Fruit fly (Drosophila melanogaster) whole organism, embryonic: ENCODE measurements around the gene CG13829.

Source experiments
- Antp ChIP-seq: fragments of 200-800 bp; sonication (Bioruptor generic); optimal IDR thresholded peaks from 3 replicates; lab custom pipeline; 2016; ENCODE audit warnings: missing biosample characterization, missing genetic modification characterization
- Asciz ChIP-seq: fragments of 200-800 bp; sonication (Bioruptor generic); optimal IDR thresholded peaks from 2 replicates; lab custom pipeline; 2017; ENCODE audit warnings: missing biosample characterization, mild to moderate bottlenecking, missing genetic modification characterization, missing genetic modification reagents
- Atf-2 ChIP-seq: fragments of 200-800 bp; sonication (Bioruptor generic); optimal IDR thresholded peaks from 2 replicates; lab custom pipeline; 2016; ENCODE audit warnings: missing biosample characterization, missing genetic modification characterization
- CG10321 ChIP-seq: fragments of 200-800 bp; sonication (Bioruptor generic); IDR thresholded peaks from 2 replicates; pipeline ENCODE4 v1.3.6; 2022; ENCODE audit warnings: missing biosample characterization, missing genetic modification characterization
- CG11695 ChIP-seq: fragments of 200-800 bp; sonication (Bioruptor generic); IDR thresholded peaks from 3 replicates; pipeline ENCODE4 v1.3.6; 2022; ENCODE audit warnings: missing biosample characterization, missing genetic modification characterization
- CG13123 ChIP-seq: fragments of 200-800 bp; sonication (Bioruptor generic); optimal IDR thresholded peaks from 2 replicates; lab custom pipeline; 2016; ENCODE audit warnings: missing biosample characterization, missing genetic modification characterization
- CG13296 ChIP-seq: fragments of 200-800 bp; sonication (Bioruptor generic); optimal IDR thresholded peaks from 3 replicates; lab custom pipeline; 2018; ENCODE audit warnings: missing biosample characterization, mild to moderate bottlenecking, missing genetic modification characterization
- CG13775 ChIP-seq: fragments of 200-800 bp; sonication (Bioruptor generic); optimal IDR thresholded peaks from 3 replicates; lab custom pipeline; 2017; ENCODE audit warnings: missing biosample characterization, mild to moderate bottlenecking, missing genetic modification characterization
- CG15514 ChIP-seq: fragments of 200-800 bp; sonication (Bioruptor generic); optimal IDR thresholded peaks from 3 replicates; lab custom pipeline; 2017; ENCODE audit warnings: missing biosample characterization, missing genetic modification characterization, mild to moderate bottlenecking, moderate library complexity, missing genetic modification reagents
- CG1792 ChIP-seq: fragments of 200-800 bp; sonication (Bioruptor generic); optimal IDR thresholded peaks from 2 replicates; lab custom pipeline; 2016; ENCODE audit warnings: missing biosample characterization, missing genetic modification characterization
- CG18599 ChIP-seq: fragments of 200-800 bp; sonication (Bioruptor generic); optimal IDR thresholded peaks from 3 replicates; lab custom pipeline; 2017; ENCODE audit warnings: missing biosample characterization, missing genetic modification characterization, mild to moderate bottlenecking, moderate library complexity, missing genetic modification reagents
- CG18619 ChIP-seq: fragments of 200-800 bp; sonication (Bioruptor generic); optimal IDR thresholded peaks from 3 replicates; lab custom pipeline; 2017; ENCODE audit warnings: missing biosample characterization, mild to moderate bottlenecking, missing genetic modification characterization
- CG18764 ChIP-seq: fragments of 200-800 bp; sonication (Bioruptor generic); optimal IDR thresholded peaks from 3 replicates; lab custom pipeline; 2016; ENCODE audit warnings: missing biosample characterization, missing genetic modification characterization
- CG30431 ChIP-seq: fragments of 200-800 bp; sonication (Bioruptor generic); optimal IDR thresholded peaks from 2 replicates; lab custom pipeline; 2017; ENCODE audit warnings: missing biosample characterization, missing genetic modification characterization
- CG3163 ChIP-seq: fragments of 200-800 bp; sonication (Bioruptor generic); optimal IDR thresholded peaks from 3 replicates; lab custom pipeline; 2016; ENCODE audit warnings: missing biosample characterization, missing genetic modification characterization
- CG32532 ChIP-seq: fragments of 200-800 bp; sonication (Bioruptor generic); IDR thresholded peaks from 2 replicates; pipeline ENCODE4 v1.3.6; 2022; ENCODE audit warnings: missing biosample characterization, missing genetic modification characterization
- CG3407 ChIP-seq: fragments of 200-800 bp; sonication (Bioruptor generic); optimal IDR thresholded peaks from 2 replicates; lab custom pipeline; 2018; ENCODE audit warnings: missing biosample characterization, mild to moderate bottlenecking, missing genetic modification characterization
- CG4328 ChIP-seq: fragments of 200-800 bp; sonication (Bioruptor generic); optimal IDR thresholded peaks from 3 replicates; lab custom pipeline; 2017; ENCODE audit warnings: missing biosample characterization, missing genetic modification reagents, missing genetic modification characterization
- CG6791 ChIP-seq: fragments of 200-800 bp; sonication (Bioruptor generic); IDR thresholded peaks from 3 replicates; pipeline ENCODE4 v1.3.6; 2022; ENCODE audit warnings: missing biosample characterization, missing genetic modification characterization; ENCODE audit not compliant: partially characterized antibody
- CG7786 ChIP-seq: fragments of 200-800 bp; sonication (Bioruptor generic); optimal IDR thresholded peaks from 2 replicates; lab custom pipeline; 2016; ENCODE audit warnings: missing biosample characterization, missing genetic modification characterization
- CG8765 ChIP-seq: fragments of 200-800 bp; sonication (Bioruptor generic); IDR thresholded peaks from 2 replicates; pipeline ENCODE4 v1.3.6; 2022; ENCODE audit warnings: missing biosample characterization, missing genetic modification characterization
- CG8944 ChIP-seq: fragments of 200-800 bp; sonication (Bioruptor generic); optimal IDR thresholded peaks from 3 replicates; lab custom pipeline; 2016; ENCODE audit warnings: missing biosample characterization, missing genetic modification characterization
- CG9609 ChIP-seq: fragments of 200-800 bp; sonication (Bioruptor generic); optimal IDR thresholded peaks from 3 replicates; lab custom pipeline; 2016; ENCODE audit warnings: missing biosample characterization, missing genetic modification characterization
- CG9817 ChIP-seq: fragments of 200-800 bp; sonication (Bioruptor generic); optimal IDR thresholded peaks from 2 replicates; lab custom pipeline; 2018; ENCODE audit warnings: missing biosample characterization, mild to moderate bottlenecking, missing genetic modification characterization, moderate library complexity
- CoRest ChIP-seq: fragments of 200-800 bp; sonication (Bioruptor generic); optimal IDR thresholded peaks from 3 replicates; lab custom pipeline; 2018; ENCODE audit warnings: missing biosample characterization, mild to moderate bottlenecking, missing genetic modification characterization, moderate library complexity
- D19A ChIP-seq: fragments of 200-800 bp; optimal IDR thresholded peaks from 3 replicates; lab custom pipeline; 2019; ENCODE audit warnings: missing biosample characterization, mild to moderate bottlenecking, missing genetic modification characterization, moderate library complexity
- GATAe ChIP-seq: fragments of 200-800 bp; sonication (Bioruptor generic); conservative IDR thresholded peaks from 2 replicates; pipeline ENCODE4 v1.3.6; 2022; ENCODE audit warnings: missing biosample characterization, missing genetic modification characterization
- Hand ChIP-seq: fragments of 200-800 bp; sonication (Bioruptor generic); optimal IDR thresholded peaks from 2 replicates; lab custom pipeline; 2017; ENCODE audit warnings: mild to moderate bottlenecking, missing biosample characterization, missing genetic modification reagents, missing genetic modification characterization
- Hr3 ChIP-seq: fragments of 200-800 bp; sonication (Bioruptor generic); optimal IDR thresholded peaks from 3 replicates; lab custom pipeline; 2016; ENCODE audit warnings: missing biosample characterization, missing genetic modification characterization
- Rfx ChIP-seq: fragments of 200-800 bp; sonication (Bioruptor generic); IDR thresholded peaks from 2 replicates; pipeline ENCODE4 v1.3.6; 2022; ENCODE audit warnings: missing biosample characterization, missing genetic modification characterization
- Sox100B ChIP-seq: fragments of 200-800 bp; sonication (Bioruptor generic); optimal IDR thresholded peaks from 3 replicates; lab custom pipeline; 2018; ENCODE audit warnings: missing biosample characterization, mild to moderate bottlenecking, missing genetic modification characterization
- bbx ChIP-seq: fragments of 200-800 bp; sonication (Bioruptor generic); IDR thresholded peaks from 2 replicates; pipeline ENCODE4 v1.3.6; 2022; ENCODE audit warnings: missing biosample characterization, missing genetic modification characterization; ENCODE audit not compliant: partially characterized antibody
- crp ChIP-seq, 2 experiments: fragments of 200-800 bp; sonication (Bioruptor generic); optimal IDR thresholded peaks; 2 replicates in 1 of 2; 3 replicates in 1 of 2; lab custom pipeline; 2017; ENCODE audit warnings: missing biosample characterization in 2 of 2, missing genetic modification characterization in 2 of 2, mild to moderate bottlenecking in 1 of 2, moderate library complexity in 1 of 2
- dan ChIP-seq: fragments of 200-800 bp; sonication (Bioruptor generic); IDR thresholded peaks from 2 replicates; pipeline ENCODE4 v1.3.6; 2022; ENCODE audit warnings: missing biosample characterization, missing genetic modification characterization
- gt ChIP-seq: fragments of 200-800 bp; sonication (Bioruptor generic); IDR thresholded peaks from 2 replicates; pipeline ENCODE4 v1.3.6; 2022; ENCODE audit warnings: missing biosample characterization, missing genetic modification characterization
- kni ChIP-seq: fragments of 200-800 bp; sonication (Bioruptor generic); optimal IDR thresholded peaks from 3 replicates; lab custom pipeline; 2017; ENCODE audit warnings: mild to moderate bottlenecking, missing biosample characterization, missing genetic modification reagents, missing genetic modification characterization
- lola ChIP-seq, 3 experiments: fragments of >200 bp in 2 of 3; fragments of 200-800 bp in 1 of 3; sonication (Bioruptor generic) in 1 of 3; optimal IDR thresholded peaks; 2 replicates each; lab custom pipeline; 2017 to 2019; ENCODE audit warnings: missing biosample characterization in 3 of 3, missing genetic modification characterization in 3 of 3, mild to moderate bottlenecking in 1 of 3, moderate library complexity in 1 of 3
- nerfin-1 ChIP-seq: fragments of 200-800 bp; sonication (Bioruptor generic); optimal IDR thresholded peaks from 3 replicates; lab custom pipeline; 2019; ENCODE audit warnings: missing biosample characterization, mild to moderate bottlenecking, missing genetic modification characterization, moderate library complexity
- onecut ChIP-seq: fragments of 200-800 bp; sonication (Bioruptor generic); IDR thresholded peaks from 2 replicates; pipeline ENCODE4 v1.3.6; 2022; ENCODE audit warnings: missing biosample characterization, missing genetic modification characterization
- org-1 ChIP-seq: fragments of 200-800 bp; sonication (Bioruptor generic); optimal IDR thresholded peaks from 2 replicates; lab custom pipeline; 2017; ENCODE audit warnings: missing biosample characterization, missing genetic modification characterization
- pho ChIP-seq: fragments of 200-800 bp; sonication (Bioruptor generic); optimal IDR thresholded peaks from 2 replicates; lab custom pipeline; 2016; ENCODE audit warnings: missing biosample characterization, missing genetic modification characterization
- sima ChIP-seq: fragments of 200-800 bp; sonication (Bioruptor generic); optimal IDR thresholded peaks from 2 replicates; lab custom pipeline; 2016; ENCODE audit warnings: missing biosample characterization, missing genetic modification characterization
- so ChIP-seq: fragments of 200-800 bp; sonication (Bioruptor generic); IDR thresholded peaks from 3 replicates; pipeline ENCODE4 v1.3.6; 2022; ENCODE audit warnings: missing biosample characterization, missing genetic modification characterization
- tll ChIP-seq, 2 experiments: fragments of 200-800 bp in 1 of 2; fragments of >200 bp in 1 of 2; sonication (Bioruptor generic) in 1 of 2; optimal IDR thresholded peaks; 2 replicates each; lab custom pipeline; 2017 to 2019; ENCODE audit warnings: missing biosample characterization in 2 of 2, missing genetic modification characterization in 2 of 2, mild to moderate bottlenecking in 1 of 2, moderate library complexity in 1 of 2
- trh ChIP-seq: fragments of 200-800 bp; sonication (Bioruptor generic); optimal IDR thresholded peaks from 2 replicates; lab custom pipeline; 2016; ENCODE audit warnings: missing biosample characterization, missing genetic modification characterization
- unc-4 ChIP-seq: fragments of 200-800 bp; sonication (Bioruptor generic); IDR thresholded peaks from 2 replicates; pipeline ENCODE4 v1.3.6; 2022; ENCODE audit warnings: missing biosample characterization, missing genetic modification characterization; ENCODE audit not compliant: partially characterized antibody
- vfl ChIP-seq: fragments of 200-800 bp; sonication (Bioruptor generic); optimal IDR thresholded peaks from 2 replicates; lab custom pipeline; 2016; ENCODE audit warnings: missing biosample characterization, missing genetic modification characterization
- vnd ChIP-seq: fragments of 200-800 bp; sonication (Bioruptor generic); IDR thresholded peaks from 3 replicates; pipeline ENCODE4 v1.3.6; 2022; ENCODE audit warnings: missing biosample characterization, missing genetic modification characterization; ENCODE audit not compliant: partially characterized antibody
- wor ChIP-seq: fragments of 200-800 bp; sonication (Bioruptor generic); IDR thresholded peaks from 2 replicates; pipeline ENCODE4 v1.3.6; 2022; ENCODE audit warnings: missing biosample characterization, missing genetic modification characterization

Gene CG13829

DNA sequence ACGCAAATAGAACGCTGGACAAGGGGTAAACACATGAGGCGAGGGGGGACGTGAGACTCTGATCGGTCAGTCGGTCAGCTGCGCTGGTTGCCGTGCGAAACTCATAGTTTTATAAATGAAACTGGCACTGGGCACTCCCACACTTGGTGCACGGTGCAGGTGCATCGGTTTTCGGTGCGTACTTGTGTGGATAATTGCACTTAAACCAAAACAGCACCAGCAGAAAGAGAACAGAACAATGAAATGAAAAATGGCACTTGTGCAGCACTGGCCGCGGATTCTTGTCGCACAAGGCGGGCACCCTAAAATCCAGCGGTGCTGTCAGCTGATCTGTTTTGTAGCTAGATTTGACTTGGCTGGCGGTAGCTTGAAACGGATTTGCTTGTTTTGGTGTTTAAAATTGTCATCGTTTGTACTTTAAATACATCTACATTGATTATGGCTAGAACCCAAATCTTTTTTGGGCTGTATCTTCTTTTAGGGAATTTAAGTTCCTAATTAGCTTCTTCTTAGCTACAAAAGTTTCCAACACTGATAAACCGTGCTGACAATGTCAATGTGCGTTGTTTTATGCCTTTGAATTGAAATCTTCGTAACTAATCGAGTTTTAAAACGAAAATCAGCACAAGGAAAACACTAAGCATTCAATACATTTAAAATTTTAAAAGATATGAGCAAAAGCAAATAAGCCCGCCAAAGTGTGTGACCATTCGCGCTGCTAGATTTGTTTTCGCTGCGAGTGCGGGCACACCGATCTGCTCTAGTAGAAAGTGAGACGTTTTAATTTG, 43.3 kb downstream of the CG13829 start, which contains the start of the genes Rassf and CenB1A (continued):
- TF ChIP-seq CoRest (peak; percentile 61), CG18619 (GFP tag; lab: Kevin White, UChicago) (peak; percentile 48), CG30431 (no peak), CG8944 (peak; percentile 52), CG4328 (GFP tag; lab: Kevin White, UChicago) (no peak), Antp (GFP tag; lab: Kevin White, UChicago) (peak; percentile 28), bbx (peak; percentile 72), CG3407 (GFP tag; lab: Kevin White, UChicago) (no peak), CG6791 (no peak), pho (GFP tag; lab: Kevin White, UChicago) (peak; percentile 57), Hand (no peak), CG9609 (peak; percentile 63), kni (GFP tag; lab: Kevin White, UChicago) (peak; percentile 45), trh (GFP tag; lab: Kevin White, UChicago) (no peak), crp (GFP tag; optimal IDR thresholded peaks at IDR 0.05; lab: Kevin White, UChicago) (peak in 1 of 2 experiments; percentile 74), CG32532 (GFP tag; lab: Robert Waterston, UW) (peak; percentile 27; the same call in 1 of the 2 replicates), vfl (GFP tag; lab: Kevin White, UChicago) (no peak), tll (GFP tag; optimal IDR thresholded peaks at IDR 0.05; lab: Kevin White, UChicago) (peak in 1 of 2 experiments; percentile 84), CG18599 (GFP tag; lab: Kevin White, UChicago) (peak; percentile 49), CG13296 (GFP tag; lab: Kevin White, UChicago) (no peak), lola (GFP tag; optimal IDR thresholded peaks at IDR 0.05; lab: Kevin White, UChicago) (peak in 1 of 3 experiments; percentile 18), Sox100B (GFP tag; lab: Kevin White, UChicago) (no peak), CG9817 (tag; lab: Kevin White, UChicago) (peak; percentile 65), CG18764 (GFP tag; lab: Kevin White, UChicago) (no peak), onecut (GFP tag; lab: Robert Waterston, UW) (no peak), CG8765 (no peak), CG13775 (GFP tag; lab: Kevin White, UChicago) (peak; percentile 54), so (GFP tag; lab: Robert Waterston, UW) (no peak), CG15514 (peak; percentile 64), CG1792 (GFP tag; lab: Kevin White, UChicago) (peak; percentile 29), CG10321 (GFP tag; lab: Robert Waterston, UW) (no peak), CG11695 (GFP tag; lab: Robert Waterston, UW) (no peak), sima (GFP tag; lab: Kevin White, UChicago) (peak; percentile 8), unc-4 (GFP tag; lab: Robert Waterston, UW) (peak; percentile 46), org-1 (GFP tag; lab: Kevin White, UChicago) (no peak), nerfin-1 (tag; lab: Kevin White, UChicago) (no peak), Rfx (GFP tag; lab: Robert Waterston, UW) (peak; percentile 52), Asciz (GFP tag; lab: Kevin White, UChicago) (no peak), Atf-2 (no peak), CG7786 (peak; percentile 29), vnd (GFP tag; lab: Robert Waterston, UW) (no peak), gt (GFP tag; lab: Robert Waterston, UW) (no peak), CG3163 (GFP tag; lab: Kevin White, UChicago) (peak; percentile 42), wor (GFP tag; lab: Robert Waterston, UW) (no peak), D19A (no peak), GATAe (no peak), CG13123 (GFP tag; lab: Kevin White, UChicago) (no peak), dan (GFP tag; lab: Robert Waterston, UW) (no peak), Hr3 (GFP tag; lab: Kevin White, UChicago) (peak; percentile 54)
